Worm (Caenorhabditis elegans): ENCODE results near the gene sqv-6.

DNA sequence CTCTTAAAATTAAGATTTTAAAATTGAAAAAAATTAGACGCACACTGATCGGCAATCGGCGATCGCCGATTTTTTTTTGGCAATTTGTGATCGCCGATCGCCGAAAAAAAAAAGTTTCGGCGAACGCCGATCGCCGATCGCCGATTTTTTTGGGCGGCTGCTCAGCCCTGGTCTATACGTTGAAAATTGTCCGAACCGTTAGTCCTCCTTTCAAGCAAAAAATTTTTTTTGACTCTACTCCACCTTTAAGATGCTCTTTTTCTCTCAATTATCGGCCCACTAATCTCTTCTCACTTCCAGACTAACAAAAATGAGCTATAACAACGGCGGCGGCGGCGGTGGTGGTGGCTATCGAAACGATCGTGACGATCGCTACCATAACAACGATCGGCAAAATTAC, 43.9 kb upstream of the sqv-6 start, which contains the start of gene ergo-1:
- TF ChIP-seq flt-1 (GFP tag; IDR thresholded peaks at IDR 0.05) = no peak
- TF ChIP-seq tbx-11 (GFP tag; IDR thresholded peaks at IDR 0.05) = no peak
- no peak for TF ChIP-seq tbx-37 (GFP tag; conservative IDR thresholded peaks at IDR 0.05)
- no peak for TF ChIP-seq ets-7 (tag; optimal IDR thresholded peaks at IDR 0.05)
- no peak for TF ChIP-seq pes-1 (GFP tag; IDR thresholded peaks at IDR 0.05)
- no peak for TF ChIP-seq ama-1 (optimal IDR thresholded peaks at IDR 0.05)
- no peak for TF ChIP-seq hnd-1 (tag; optimal IDR thresholded peaks at IDR 0.05)
